Fruit fly (Drosophila melanogaster) whole organism, prepupa: ENCODE measurements around the gene dop.

Experiments used
- Blimp-1 ChIP-seq: fragments of 200-800 bp; sonication (Bioruptor generic); optimal IDR thresholded peaks from 3 replicates; lab custom pipeline; 2017; ENCODE audit warnings: missing biosample characterization, missing genetic modification characterization, mild to moderate bottlenecking, moderate library complexity, missing genetic modification reagents
- CG10631 ChIP-seq: fragments of 200-800 bp; sonication (Bioruptor generic); optimal IDR thresholded peaks from 2 replicates; lab custom pipeline; 2016; ENCODE audit warnings: missing biosample characterization, missing genetic modification characterization
- CG10669 ChIP-seq: fragments of 200-800 bp; sonication (Bioruptor generic); optimal IDR thresholded peaks from 3 replicates; lab custom pipeline; 2018; ENCODE audit warnings: missing biosample characterization, mild to moderate bottlenecking, missing genetic modification characterization, moderate library complexity
- CG11762 ChIP-seq: fragments of 200-800 bp; sonication (Bioruptor generic); optimal IDR thresholded peaks from 3 replicates; lab custom pipeline; 2016; ENCODE audit warnings: missing biosample characterization, missing genetic modification characterization; ENCODE audit not compliant: insufficient read depth
- CG11902 ChIP-seq: fragments of 200-800 bp; sonication (Bioruptor generic); optimal IDR thresholded peaks from 3 replicates; lab custom pipeline; 2016; ENCODE audit warnings: missing biosample characterization, missing genetic modification characterization
- CG15336 ChIP-seq: fragments of 200-800 bp; sonication (Bioruptor generic); IDR thresholded peaks from 2 replicates; pipeline ENCODE4 v1.3.6; 2022; ENCODE audit warnings: missing biosample characterization, missing genetic modification characterization
- CG1621 ChIP-seq: fragments of 200-800 bp; sonication (Bioruptor generic); optimal IDR thresholded peaks from 3 replicates; lab custom pipeline; 2018; ENCODE audit warnings: missing biosample characterization, mild to moderate bottlenecking, missing genetic modification characterization
- CG16779 ChIP-seq: fragments of 200-800 bp; sonication (Bioruptor generic); optimal IDR thresholded peaks from 3 replicates; lab custom pipeline; 2017; ENCODE audit warnings: missing biosample characterization, mild to moderate bottlenecking, missing genetic modification characterization
- CG3032 ChIP-seq: fragments of 200-800 bp; optimal IDR thresholded peaks from 2 replicates; lab custom pipeline; 2019; ENCODE audit warnings: missing biosample characterization, mild to moderate bottlenecking, missing genetic modification characterization, moderate library complexity
- CG31627 ChIP-seq: fragments of 200-800 bp; sonication (Bioruptor generic); optimal IDR thresholded peaks from 3 replicates; lab custom pipeline; 2016; ENCODE audit warnings: missing biosample characterization, missing genetic modification characterization
- CG32006 ChIP-seq: fragments of 200-800 bp; sonication (Bioruptor generic); optimal IDR thresholded peaks from 3 replicates; lab custom pipeline; 2017; ENCODE audit warnings: missing biosample characterization, mild to moderate bottlenecking, missing genetic modification characterization
- CG34406 ChIP-seq: fragments of 200-800 bp; sonication (Bioruptor generic); optimal IDR thresholded peaks from 3 replicates; lab custom pipeline; 2016; ENCODE audit warnings: missing biosample characterization, missing genetic modification characterization
- CG3919 ChIP-seq: fragments of 200-800 bp; sonication (Bioruptor generic); optimal IDR thresholded peaks from 3 replicates; lab custom pipeline; 2016; ENCODE audit warnings: missing biosample characterization, missing genetic modification characterization
- CG4318 ChIP-seq: fragments of 200-800 bp; sonication (Bioruptor generic); optimal IDR thresholded peaks from 3 replicates; lab custom pipeline; 2017; ENCODE audit warnings: missing biosample characterization, mild to moderate bottlenecking, missing genetic modification characterization
- CG6276 ChIP-seq: fragments of 200-800 bp; sonication (Bioruptor generic); optimal IDR thresholded peaks from 2 replicates; lab custom pipeline; 2017; ENCODE audit warnings: missing biosample characterization, mild to moderate bottlenecking, missing genetic modification characterization
- CG6792 ChIP-seq: fragments of 200-800 bp; sonication (Bioruptor generic); optimal IDR thresholded peaks from 3 replicates; lab custom pipeline; 2016; ENCODE audit warnings: missing biosample characterization, missing genetic modification characterization
- CG6808 ChIP-seq: fragments of 200-800 bp; sonication (Bioruptor generic); optimal IDR thresholded peaks from 3 replicates; lab custom pipeline; 2017; ENCODE audit warnings: missing biosample characterization, missing genetic modification characterization, mild to moderate bottlenecking, moderate library complexity, missing genetic modification reagents
- CG6854 ChIP-seq: fragments of 200-800 bp; sonication (Bioruptor generic); optimal IDR thresholded peaks from 2 replicates; lab custom pipeline; 2017; ENCODE audit warnings: missing biosample characterization, mild to moderate bottlenecking, missing genetic modification characterization
- CG7368 ChIP-seq: fragments of 200-800 bp; sonication (Bioruptor generic); optimal IDR thresholded peaks from 3 replicates; lab custom pipeline; 2016; ENCODE audit warnings: missing biosample characterization, missing genetic modification characterization
- CG8119 ChIP-seq: fragments of 200-800 bp; sonication (Bioruptor generic); IDR thresholded peaks from 3 replicates; pipeline ENCODE4 v1.3.6; 2022; ENCODE audit warnings: missing biosample characterization, missing genetic modification characterization
- CG8319 ChIP-seq: fragments of 200-800 bp; sonication (Bioruptor generic); optimal IDR thresholded peaks from 3 replicates; lab custom pipeline; 2016; ENCODE audit warnings: missing biosample characterization, missing genetic modification characterization
- CG9139 ChIP-seq: fragments of 200-800 bp; sonication (Bioruptor generic); optimal IDR thresholded peaks from 3 replicates; lab custom pipeline; 2017; ENCODE audit warnings: missing biosample characterization, mild to moderate bottlenecking, missing genetic modification characterization
- Eip78C ChIP-seq: fragments of 200-800 bp; sonication (Bioruptor generic); peaks from one replicate; lab custom pipeline; 2016; ENCODE audit warnings: missing biosample characterization, missing genetic modification characterization
- Eip93F ChIP-seq: fragments of 200-800 bp; sonication (Bioruptor generic); optimal IDR thresholded peaks from 2 replicates; lab custom pipeline; 2016; ENCODE audit warnings: missing biosample characterization, mild to moderate bottlenecking, missing genetic modification characterization
- Ets21C ChIP-seq: fragments of 200-800 bp; sonication (Bioruptor generic); optimal IDR thresholded peaks from 3 replicates; lab custom pipeline; 2016; ENCODE audit warnings: missing biosample characterization, missing genetic modification characterization
- Ets96B ChIP-seq: fragments of 200-800 bp; optimal IDR thresholded peaks from 2 replicates; lab custom pipeline; 2019; ENCODE audit warnings: missing biosample characterization, mild to moderate bottlenecking, missing genetic modification characterization, moderate library complexity
- Gug ChIP-seq: fragments of 200-800 bp; sonication (Bioruptor generic); IDR thresholded peaks from 2 replicates; pipeline ENCODE4 v1.3.6; 2022; ENCODE audit warnings: missing biosample characterization, missing genetic modification characterization
- Hr38 ChIP-seq: sonication (Bioruptor generic); optimal IDR thresholded peaks from 2 replicates; lab custom pipeline; 2016; ENCODE audit warnings: missing biosample characterization, missing genetic modification characterization
- Hr4 ChIP-seq: fragments of 200-800 bp; sonication (Bioruptor generic); optimal IDR thresholded peaks from 3 replicates; lab custom pipeline; 2016; ENCODE audit warnings: missing biosample characterization, missing genetic modification characterization
- Met ChIP-seq: fragments of 200-800 bp; sonication (Bioruptor generic); optimal IDR thresholded peaks from 3 replicates; lab custom pipeline; 2016; ENCODE audit warnings: missing biosample characterization, missing genetic modification characterization
- OdsH ChIP-seq: fragments of 200-800 bp; sonication (Bioruptor generic); optimal IDR thresholded peaks from 3 replicates; lab custom pipeline; 2016; ENCODE audit warnings: missing biosample characterization, missing genetic modification characterization
- Smox ChIP-seq: fragments of 200-800 bp; sonication (Bioruptor generic); optimal IDR thresholded peaks from 3 replicates; lab custom pipeline; 2016; ENCODE audit warnings: missing biosample characterization, missing genetic modification characterization
- Sox102F ChIP-seq: fragments of 200-800 bp; sonication (Bioruptor generic); optimal IDR thresholded peaks from 2 replicates; lab custom pipeline; 2016; ENCODE audit warnings: missing biosample characterization, mild to moderate bottlenecking, missing genetic modification characterization
- Sox14 ChIP-seq: fragments of 200-800 bp; sonication (Bioruptor generic); optimal IDR thresholded peaks from 3 replicates; lab custom pipeline; 2016; ENCODE audit warnings: missing biosample characterization, missing genetic modification characterization
- Sox15 ChIP-seq: fragments of 200-800 bp; sonication (Bioruptor generic); optimal IDR thresholded peaks from 3 replicates; lab custom pipeline; 2016; ENCODE audit warnings: missing biosample characterization, missing genetic modification characterization
- achi ChIP-seq: fragments of 200-800 bp; sonication (Bioruptor generic); optimal IDR thresholded peaks from 3 replicates; lab custom pipeline; 2016; ENCODE audit warnings: missing biosample characterization, missing genetic modification characterization
- acj6 ChIP-seq: fragments of 200-800 bp; sonication (Bioruptor generic); optimal IDR thresholded peaks from 3 replicates; lab custom pipeline; 2016; ENCODE audit warnings: missing biosample characterization, missing genetic modification characterization
- cyc ChIP-seq: fragments of 200-800 bp; sonication (Bioruptor generic); optimal IDR thresholded peaks from 3 replicates; lab custom pipeline; 2016; ENCODE audit warnings: missing biosample characterization, missing genetic modification characterization
- dac ChIP-seq: fragments of 200-800 bp; sonication (Bioruptor generic); optimal IDR thresholded peaks from 2 replicates; lab custom pipeline; 2017; ENCODE audit warnings: missing biosample characterization, mild to moderate bottlenecking, missing genetic modification characterization
- eg ChIP-seq: fragments of 200-800 bp; sonication (Bioruptor generic); IDR thresholded peaks from 3 replicates; pipeline ENCODE4 v1.3.6; 2022; ENCODE audit warnings: missing biosample characterization, missing genetic modification characterization
- fd59A ChIP-seq: fragments of 200-800 bp; sonication (Bioruptor generic); optimal IDR thresholded peaks from 2 replicates; lab custom pipeline; 2017; ENCODE audit warnings: missing biosample characterization, mild to moderate bottlenecking, missing genetic modification characterization, missing genetic modification reagents
- fd85E ChIP-seq: fragments of 200-800 bp; sonication (Bioruptor generic); optimal IDR thresholded peaks from 3 replicates; lab custom pipeline; 2016; ENCODE audit warnings: missing biosample characterization, missing genetic modification characterization
- fkh ChIP-seq: fragments of 200-800 bp; sonication (Bioruptor generic); optimal IDR thresholded peaks from 3 replicates; lab custom pipeline; 2017; ENCODE audit warnings: missing biosample characterization, mild to moderate bottlenecking, missing genetic modification characterization, moderate library complexity
- lz ChIP-seq: fragments of 200-800 bp; sonication (Bioruptor generic); optimal IDR thresholded peaks from 3 replicates; lab custom pipeline; 2016; ENCODE audit warnings: missing biosample characterization, missing genetic modification characterization
- net ChIP-seq: fragments of 200-800 bp; sonication (Bioruptor generic); optimal IDR thresholded peaks from 3 replicates; lab custom pipeline; 2016; ENCODE audit warnings: missing biosample characterization, missing genetic modification characterization
- pdm3 ChIP-seq: fragments of 200-800 bp; sonication (Bioruptor generic); optimal IDR thresholded peaks from 3 replicates; lab custom pipeline; 2016; ENCODE audit warnings: missing biosample characterization, missing genetic modification characterization
- salr ChIP-seq, 2 experiments: fragments of 200-800 bp; sonication (Bioruptor generic); optimal IDR thresholded peaks; 3 replicates each; lab custom pipeline; 2016 to 2018; ENCODE audit warnings: missing biosample characterization in 2 of 2, missing genetic modification characterization in 2 of 2, mild to moderate bottlenecking in 1 of 2
- spab ChIP-seq: fragments of 200-800 bp; sonication (Bioruptor generic); optimal IDR thresholded peaks from 2 replicates; lab custom pipeline; 2017; ENCODE audit warnings: missing biosample characterization, mild to moderate bottlenecking, missing genetic modification characterization, missing genetic modification reagents
- ss ChIP-seq, 2 experiments: fragments of 200-800 bp; sonication (Bioruptor generic); optimal IDR thresholded peaks; 2 replicates in 1 of 2; 3 replicates in 1 of 2; lab custom pipeline; 2017 to 2018; ENCODE audit warnings: mild to moderate bottlenecking in 2 of 2, missing biosample characterization in 2 of 2, missing genetic modification characterization in 2 of 2, moderate library complexity in 1 of 2
- svp ChIP-seq: fragments of 200-800 bp; sonication (Bioruptor generic); peaks from one replicate; lab custom pipeline; 2016; ENCODE audit warnings: missing biosample characterization, missing genetic modification characterization
- topi ChIP-seq: fragments of 200-800 bp; sonication (Bioruptor generic); optimal IDR thresholded peaks from 3 replicates; lab custom pipeline; 2016; ENCODE audit warnings: missing biosample characterization, missing genetic modification characterization
- vri ChIP-seq: fragments of 200-800 bp; sonication (Bioruptor generic); optimal IDR thresholded peaks from 3 replicates; lab custom pipeline; 2016; ENCODE audit warnings: missing biosample characterization, mild to moderate bottlenecking, missing genetic modification characterization

Gene dop

DNA sequence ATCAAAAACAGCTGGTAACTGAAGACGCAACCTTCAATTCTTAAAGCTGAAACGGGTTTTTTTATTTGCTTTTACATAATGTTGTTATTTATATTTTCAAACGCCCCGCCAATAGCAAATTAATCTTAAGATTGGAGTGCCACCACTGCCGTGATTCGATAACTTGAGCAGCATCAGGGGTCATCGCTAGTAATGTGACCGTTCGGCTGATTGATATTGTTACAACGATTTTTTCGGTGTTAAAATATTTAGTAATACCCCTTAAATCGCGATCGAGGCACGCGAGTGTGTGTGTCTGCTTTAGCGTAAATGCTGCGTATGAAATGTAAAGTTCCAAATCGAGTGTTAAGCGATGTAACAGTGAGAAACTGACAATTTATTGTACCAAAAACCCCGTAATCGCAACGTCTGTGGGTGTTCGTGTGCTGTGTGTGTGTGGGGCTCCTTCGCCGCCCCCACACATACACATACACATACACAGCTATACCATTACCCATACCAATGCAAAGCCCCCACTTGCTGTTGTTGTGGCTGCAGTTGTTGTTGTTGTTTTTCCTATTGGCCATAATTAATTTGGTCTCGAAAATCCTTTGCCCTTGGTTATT is at the start of gene dop:
Gene dop, plus strand, starts transcription at position 185 of the 605 bp plus-strand sequence.
- TF ChIP-seq spab (GFP tag; lab: Kevin White, UChicago) (no peak), CG3032 (tag; lab: Kevin White, UChicago) (peak; percentile 14), dac (GFP tag; lab: Kevin White, UChicago) (no peak), vri (GFP tag; lab: Kevin White, UChicago) (peak; percentile 58), CG6808 (GFP tag; lab: Kevin White, UChicago) (no peak), CG11902 (no peak), topi (GFP tag; lab: Kevin White, UChicago) (peak; percentile 11), Sox102F (GFP tag; lab: Kevin White, UChicago) (no peak), CG32006 (GFP tag; lab: Kevin White, UChicago) (no peak), CG6792 (GFP tag; lab: Kevin White, UChicago) (no peak), CG34406 (GFP tag; lab: Kevin White, UChicago) (no peak), CG8319 (GFP tag; lab: Kevin White, UChicago) (no peak), Eip93F (no peak), eg (GFP tag; lab: Robert Waterston, UW) (no peak), lz (peak; percentile 34), salr (GFP tag; optimal IDR thresholded peaks at IDR 0.05; lab: Kevin White, UChicago) (no peak), fd59A (GFP tag; lab: Kevin White, UChicago) (no peak), CG15336 (GFP tag; lab: Robert Waterston, UW) (0 out of 2 replicates have a peak, but pooled peaks have one; percentile 16), Ets21C (peak; percentile 20), Eip78C (GFP tag; lab: Kevin White, UChicago) (peak; percentile 70), CG7368 (GFP tag; lab: Kevin White, UChicago) (no peak), CG10669 (GFP tag; lab: Kevin White, UChicago) (no peak), pdm3 (GFP tag; lab: Kevin White, UChicago) (no peak), OdsH (GFP tag; lab: Kevin White, UChicago) (no peak), Ets96B (tag; lab: Kevin White, UChicago) (no peak), CG6276 (GFP tag; lab: Kevin White, UChicago) (no peak), CG9139 (GFP tag; lab: Kevin White, UChicago) (no peak), acj6 (GFP tag; lab: Kevin White, UChicago) (peak; percentile 35), ss (GFP tag; optimal IDR thresholded peaks at IDR 0.05; lab: Kevin White, UChicago) (peak in 1 of 2 experiments; percentile 4), Sox14 (peak; percentile 25), CG11762 (no peak), achi (GFP tag; lab: Kevin White, UChicago) (peak; percentile 36), cyc (GFP tag; lab: Kevin White, UChicago) (peak; percentile 28), CG10631 (peak; percentile 0), Blimp-1 (no peak), CG1621 (tag; lab: Kevin White, UChicago) (no peak), Hr4 (no peak), net (peak; percentile 4), Gug (GFP tag; lab: Robert Waterston, UW) (no peak), CG6854 (GFP tag; lab: Kevin White, UChicago) (no peak), fkh (GFP tag; lab: Kevin White, UChicago) (no peak), CG3919 (GFP tag; lab: Kevin White, UChicago) (no peak), CG16779 (tag; lab: Kevin White, UChicago) (no peak), Smox (GFP tag; lab: Kevin White, UChicago) (peak; percentile 15), Sox15 (GFP tag; lab: Kevin White, UChicago) (no peak), svp (peak; percentile 75), CG8119 (GFP tag; lab: Robert Waterston, UW) (no peak), Hr38 (no peak), fd85E (GFP tag; lab: Kevin White, UChicago) (no peak), CG4318 (GFP tag; lab: Kevin White, UChicago) (no peak), CG31627 (GFP tag; lab: Kevin White, UChicago) (peak; percentile 49), Met (GFP tag; lab: Kevin White, UChicago) (no peak)
